Fruit fly (Drosophila melanogaster) whole organism, wandering third instar larva: ENCODE data around the gene CG34347.

Experiments
- CG9705 ChIP-seq: fragments of 200-800 bp; sonication (Bioruptor generic); optimal IDR thresholded peaks from 2 replicates; lab custom pipeline; 2018; ENCODE audit warnings: missing biosample characterization, mild to moderate bottlenecking, missing genetic modification characterization
- Myc ChIP-seq: fragments of >200 bp; optimal IDR thresholded peaks from 2 replicates; lab custom pipeline; 2017
- dsf ChIP-seq: sonication (Bioruptor generic); optimal IDR thresholded peaks from 2 replicates; lab custom pipeline; 2016; ENCODE audit warnings: missing biosample characterization, missing genetic modification characterization, borderline replicate concordance
- fru ChIP-seq: fragments of 200-800 bp; sonication (Bioruptor generic); optimal IDR thresholded peaks from 3 replicates; lab custom pipeline; 2016; ENCODE audit warnings: missing biosample characterization, mild to moderate bottlenecking, missing genetic modification characterization
- lola ChIP-seq: fragments of >200 bp; optimal IDR thresholded peaks from 2 replicates; lab custom pipeline; 2017; ENCODE audit warnings: missing biosample characterization, missing genetic modification characterization
- psq ChIP-seq: fragments of 200-800 bp; sonication (Bioruptor generic); optimal IDR thresholded peaks from 3 replicates; lab custom pipeline; 2017; ENCODE audit warnings: missing biosample characterization, mild to moderate bottlenecking, missing genetic modification characterization, moderate library complexity
- woc ChIP-seq: sonication (Bioruptor generic); optimal IDR thresholded peaks from 2 replicates; lab custom pipeline; 2016; ENCODE audit warnings: missing biosample characterization, mild to moderate bottlenecking, missing genetic modification characterization

DNA sequence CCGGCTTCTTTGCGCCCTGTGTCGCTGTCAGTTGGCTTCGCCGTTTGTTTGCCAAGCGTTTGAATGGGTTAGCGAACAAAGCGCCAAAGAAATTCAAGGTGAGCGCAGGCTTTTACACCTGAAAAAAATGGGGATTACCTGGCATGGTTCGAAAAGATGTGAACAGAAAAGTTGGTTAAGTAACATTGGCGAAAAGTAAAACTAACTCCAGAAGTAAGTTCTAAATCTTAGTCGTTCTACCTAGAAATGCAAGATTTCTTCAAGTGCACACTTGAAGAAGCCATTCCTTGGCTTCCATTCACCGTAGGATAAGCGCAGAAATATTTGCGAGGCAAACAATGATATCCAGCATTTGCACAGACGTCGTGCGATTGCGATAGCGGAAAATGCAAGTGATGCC lies 34.7 kb downstream of the CG34347 start:
- TF ChIP-seq woc (GFP tag; lab: Kevin White, UChicago) (no peak), dsf (GFP tag; lab: Kevin White, UChicago) (no peak), fru (GFP tag; lab: Kevin White, UChicago) (no peak), lola (GFP tag; lab: Kevin White, UChicago) (no peak), Myc (lab: Kevin White, UChicago) (no peak), psq (GFP tag; lab: Kevin White, UChicago) (no peak), CG9705 (no peak)
